Worm (Caenorhabditis elegans) whole organism, L4 larva: ENCODE data around the gene fmo-3.

Source experiments
- D1046.2 ChIP-seq: fragments of 200-800 bp; sonication (Bioruptor generic); IDR thresholded peaks from 2 replicates; pipeline ENCODE4 v1.3.6; 2022; ENCODE audit warnings: missing genetic modification characterization, missing compliant biosample characterization
- R02D3.7 ChIP-seq: fragments of 150-350 bp; sonication (generic microtip); optimal IDR thresholded peaks from 3 replicates; lab custom pipeline; 2014; ENCODE audit warnings: missing biosample characterization, missing genetic modification characterization
- Y5F2A.4 ChIP-seq: fragments of 200-800 bp; sonication (Bioruptor generic); optimal IDR thresholded peaks from 2 replicates; lab custom pipeline; 2018; ENCODE audit warnings: mild to moderate bottlenecking, missing genetic modification characterization, missing compliant biosample characterization
- ZK546.5 ChIP-seq, 2 experiments: sonication (generic microtip); optimal IDR thresholded peaks; 2 replicates each; lab custom pipeline; 2017; ENCODE audit warnings: missing biosample characterization in 2 of 2, missing genetic modification characterization in 2 of 2
- aha-1 ChIP-seq: fragments of 150-350 bp; peaks from one replicate; lab custom pipeline; 2014; ENCODE audit warnings: missing biosample characterization, missing genetic modification characterization
- ceh-28 ChIP-seq: fragments of 150-350 bp; optimal IDR thresholded peaks from 2 replicates; lab custom pipeline; 2014; ENCODE audit warnings: missing biosample characterization, missing genetic modification reagents, missing genetic modification characterization
- ceh-32 ChIP-seq: sonication (generic microtip); optimal IDR thresholded peaks from 2 replicates; lab custom pipeline; 2016; ENCODE audit warnings: mild to moderate bottlenecking, missing genetic modification characterization, missing compliant biosample characterization; ENCODE audit not compliant: poor library complexity
- ceh-44 ChIP-seq: fragments of 200-800 bp; sonication (Bioruptor generic); IDR thresholded peaks from 2 replicates; pipeline ENCODE4 v1.3.6; 2022; ENCODE audit warnings: missing genetic modification reagents, missing genetic modification characterization, missing compliant biosample characterization
- duxl-1 ChIP-seq: sonication (generic microtip); optimal IDR thresholded peaks from 2 replicates; lab custom pipeline; 2016; ENCODE audit warnings: mild to moderate bottlenecking, missing genetic modification characterization, moderate library complexity, missing compliant biosample characterization; ENCODE audit not compliant: poor library complexity
- dve-1 ChIP-seq: sonication (generic microtip); optimal IDR thresholded peaks from 2 replicates; lab custom pipeline; 2017; ENCODE audit warnings: antibody characterized with exemption, mild to moderate bottlenecking, missing genetic modification characterization, missing compliant biosample characterization; ENCODE audit not compliant: insufficient read depth
- egl-43 ChIP-seq: fragments of 200-800 bp; sonication (Bioruptor generic); IDR thresholded peaks from 2 replicates; pipeline ENCODE4 v1.3.6; 2022; ENCODE audit warnings: missing genetic modification reagents, missing genetic modification characterization, missing compliant biosample characterization
- fos-1 ChIP-seq: fragments of 150-350 bp; optimal IDR thresholded peaks from 2 replicates; lab custom pipeline; 2014; ENCODE audit warnings: missing biosample characterization, missing genetic modification characterization
- gei-8 ChIP-seq: fragments of 200-800 bp; sonication (Bioruptor generic); optimal IDR thresholded peaks from 2 replicates; lab custom pipeline; 2018; ENCODE audit warnings: mild to moderate bottlenecking, missing genetic modification characterization, missing compliant biosample characterization
- hlh-30 ChIP-seq: sonication (generic microtip); optimal IDR thresholded peaks from 2 replicates; lab custom pipeline; 2017; ENCODE audit warnings: antibody characterized with exemption, mild to moderate bottlenecking, missing genetic modification characterization, missing compliant biosample characterization; ENCODE audit not compliant: insufficient read depth
- lim-7 ChIP-seq: fragments of 200-800 bp; sonication (Bioruptor generic); IDR thresholded peaks from 2 replicates; pipeline ENCODE4 v1.3.6; 2022; ENCODE audit warnings: missing genetic modification characterization, missing compliant biosample characterization
- lin-13 ChIP-seq: fragments of 150-350 bp; optimal IDR thresholded peaks from 2 replicates; lab custom pipeline; 2014; ENCODE audit warnings: missing biosample characterization, missing genetic modification reagents, missing genetic modification characterization
- madf-9 ChIP-seq: fragments of 200-800 bp; sonication (Bioruptor generic); conservative IDR thresholded peaks from 2 replicates; pipeline ENCODE4 v1.3.6; 2022; ENCODE audit warnings: missing genetic modification reagents, missing genetic modification characterization, missing compliant biosample characterization
- mdl-1 ChIP-seq, 2 experiments: fragments of 150-350 bp in 1 of 2; sonication (generic microtip) in 1 of 2; optimal IDR thresholded peaks; 2 replicates each; lab custom pipeline; 2014 to 2017; ENCODE audit warnings: missing biosample characterization in 2 of 2, missing genetic modification characterization in 2 of 2
- mdt-29 ChIP-seq: fragments of 200-800 bp; sonication (Bioruptor generic); IDR thresholded peaks from 2 replicates; pipeline ENCODE4 v1.3.6; 2022; ENCODE audit warnings: missing genetic modification reagents, missing genetic modification characterization, missing compliant biosample characterization
- mep-1 ChIP-seq: fragments of 150-350 bp; sonication (generic microtip); optimal IDR thresholded peaks from 3 replicates; lab custom pipeline; 2014; ENCODE audit warnings: missing biosample characterization, missing genetic modification characterization
- mes-2 ChIP-seq: sonication (generic microtip); optimal IDR thresholded peaks from 2 replicates; lab custom pipeline; 2016; ENCODE audit warnings: missing genotype, mild to moderate bottlenecking, missing genetic modification characterization, missing compliant biosample characterization; ENCODE audit not compliant: poor library complexity, severe bottlenecking
- nhr-111 ChIP-seq: fragments of 200-800 bp; sonication (Bioruptor generic); optimal IDR thresholded peaks from 2 replicates; lab custom pipeline; 2018; ENCODE audit warnings: mild to moderate bottlenecking, missing genetic modification characterization, missing compliant biosample characterization
- nhr-41 ChIP-seq: fragments of 200-800 bp; sonication (Bioruptor generic); IDR thresholded peaks from 2 replicates; pipeline ENCODE4 v1.3.6; 2022; ENCODE audit warnings: missing genetic modification reagents, missing genetic modification characterization, missing compliant biosample characterization
- nhr-42 ChIP-seq: fragments of 200-800 bp; sonication (Bioruptor generic); IDR thresholded peaks from 2 replicates; pipeline ENCODE4 v1.3.6; 2022; ENCODE audit warnings: missing genetic modification characterization, missing compliant biosample characterization
- nhr-76 ChIP-seq: fragments of 150-350 bp; optimal IDR thresholded peaks from 2 replicates; lab custom pipeline; 2014; ENCODE audit warnings: missing biosample characterization, missing genetic modification characterization
- nhr-77 ChIP-seq: fragments of 150-350 bp; optimal IDR thresholded peaks from 2 replicates; lab custom pipeline; 2014; ENCODE audit warnings: missing biosample characterization, missing genetic modification characterization
- php-3 ChIP-seq: fragments of 200-800 bp; sonication (Bioruptor generic); IDR thresholded peaks from 2 replicates; pipeline ENCODE4 v1.3.6; 2022; ENCODE audit warnings: missing genetic modification reagents, missing genetic modification characterization, missing compliant biosample characterization
- saeg-2 ChIP-seq: fragments of 200-800 bp; sonication (Bioruptor generic); IDR thresholded peaks from 2 replicates; pipeline ENCODE4 v1.3.6; 2022; ENCODE audit warnings: missing genetic modification reagents, missing genetic modification characterization, missing compliant biosample characterization
- skn-1 ChIP-seq: fragments of 150-350 bp; optimal IDR thresholded peaks from 2 replicates; lab custom pipeline; 2014; ENCODE audit warnings: missing biosample characterization, missing genetic modification characterization
- snpc-1.2 ChIP-seq: fragments of 200-800 bp; sonication (Bioruptor generic); IDR thresholded peaks from 2 replicates; pipeline ENCODE4 v1.3.6; 2022; ENCODE audit warnings: missing genetic modification reagents, missing genetic modification characterization, missing compliant biosample characterization
- spr-1 ChIP-seq: sonication (generic microtip); optimal IDR thresholded peaks from 2 replicates; lab custom pipeline; 2016; ENCODE audit warnings: mild to moderate bottlenecking, missing genetic modification characterization, missing compliant biosample characterization
- spr-3 ChIP-seq: fragments of 200-800 bp; sonication (Bioruptor generic); optimal IDR thresholded peaks from 2 replicates; lab custom pipeline; 2018; ENCODE audit warnings: mild to moderate bottlenecking, missing genetic modification characterization, missing compliant biosample characterization
- tra-1 ChIP-seq: fragments of 200-800 bp; sonication (Bioruptor generic); IDR thresholded peaks from 2 replicates; pipeline ENCODE4 v1.3.6; 2022; ENCODE audit warnings: missing genetic modification reagents, missing genetic modification characterization, missing compliant biosample characterization
- unc-39 ChIP-seq: sonication (generic microtip); optimal IDR thresholded peaks from 2 replicates; lab custom pipeline; 2017; ENCODE audit warnings: missing biosample characterization, missing genetic modification characterization
- vab-7 ChIP-seq: fragments of 200-800 bp; sonication (Bioruptor generic); IDR thresholded peaks from 2 replicates; pipeline ENCODE4 v1.3.6; 2022; ENCODE audit warnings: missing genetic modification reagents, missing genetic modification characterization, missing compliant biosample characterization
- ztf-7 ChIP-seq: fragments of 150-350 bp; optimal IDR thresholded peaks from 2 replicates; lab custom pipeline; 2014; ENCODE audit warnings: missing biosample characterization, missing genetic modification characterization

Gene fmo-3

DNA sequence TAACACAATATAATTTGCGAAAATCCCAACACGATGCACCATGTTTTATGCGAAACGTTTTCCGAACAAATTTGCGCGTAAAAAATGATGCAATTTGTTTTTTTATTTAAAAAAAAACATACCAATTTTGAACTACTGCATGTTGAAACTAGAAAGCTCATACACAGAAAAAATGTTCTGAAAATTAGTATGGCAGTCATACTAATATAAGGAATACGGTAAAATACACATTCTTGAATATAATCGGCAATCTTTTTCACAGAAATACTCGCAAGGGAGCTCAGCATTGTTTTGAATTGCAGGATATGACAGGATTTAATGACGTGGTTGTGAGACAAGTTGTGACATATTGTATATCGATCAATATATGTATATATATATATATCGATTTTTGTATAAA lies 15.5 kb upstream of the fmo-3 start, which contains the start of gene Y39A1A.16:
Gene Y39A1A.16 (plus strand): TSS at position 301 of the 400 bp plus-strand sequence.
- TF ChIP-seq ceh-32 (tag; lab: Kevin White, UChicago) (no peak), mes-2 (tag; lab: Kevin White, UChicago) (no peak), hlh-30 (tag; lab: Kevin White, UChicago) (no peak), nhr-42 (GFP tag; lab: Robert Waterston, UW) (no peak), fos-1 (tag; lab: Kevin White, UChicago) (no peak), mdl-1 (tag; optimal IDR thresholded peaks at IDR 0.05; lab: Kevin White, UChicago) (no peak), R02D3.7 (tag; lab: Kevin White, UChicago) (no peak), nhr-111 (GFP tag; lab: Kevin White, UChicago) (no peak), php-3 (GFP tag; lab: Robert Waterston, UW) (no peak), dve-1 (tag; lab: Kevin White, UChicago) (no peak), spr-1 (tag; lab: Kevin White, UChicago) (no peak)

DNA sequence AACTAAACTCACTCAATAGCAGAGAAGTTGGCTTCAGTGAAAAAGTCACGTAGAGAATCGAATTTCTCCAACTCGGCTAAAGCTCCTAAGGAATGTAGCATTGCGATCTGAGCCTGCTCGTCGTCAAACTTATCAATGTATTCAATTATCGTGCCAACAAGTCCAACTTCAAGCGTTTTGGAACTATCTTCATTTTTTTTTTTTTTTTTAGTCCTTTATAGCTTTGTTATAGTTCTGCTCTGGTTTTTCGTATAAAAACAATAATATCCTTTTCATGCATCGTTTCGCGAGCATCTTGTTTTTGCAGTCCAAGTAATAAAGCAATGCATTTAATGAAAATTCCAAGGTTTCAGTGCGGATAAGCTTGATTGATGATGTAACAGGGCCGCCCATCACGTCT lies 5.4 kb upstream of the fmo-3 start, which contains the start of gene Y39A1A.31:
Gene Y39A1A.31 (minus strand): TSS at position 101 of the 400 bp plus-strand sequence.
- TF ChIP-seq gei-8: no peak
- TF ChIP-seq ceh-44: no peak
- peak; percentile 64 for TF ChIP-seq aha-1

DNA sequence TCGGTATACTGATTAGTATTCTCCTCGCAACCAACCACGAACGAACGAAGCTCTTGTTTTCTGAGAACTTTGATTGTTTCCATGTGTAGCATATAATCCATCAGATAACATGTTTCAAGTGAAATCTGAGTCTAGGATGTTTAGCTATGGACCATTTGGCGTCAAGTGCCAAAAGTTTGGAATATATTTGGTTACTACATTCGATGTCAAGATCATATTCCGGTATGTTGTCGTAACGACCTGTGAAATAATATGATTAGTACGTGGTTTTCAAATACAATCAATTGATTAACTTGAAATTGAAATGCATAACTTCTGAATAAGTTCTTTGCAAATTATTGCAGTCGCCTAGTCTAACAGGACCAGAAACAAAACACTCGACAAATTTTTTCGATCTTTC lies 3.5 kb upstream of the fmo-3 start, which contains the start of gene Y39A1A.17:
Gene Y39A1A.17 (minus strand): TSS at position 101 of the 400 bp plus-strand sequence.
- TF ChIP-seq saeg-2 (GFP tag; lab: Robert Waterston, UW) (no peak), tra-1 (GFP tag; lab: Robert Waterston, UW) (no peak), egl-43 (GFP tag; lab: Robert Waterston, UW) (no peak), ZK546.5 (tag; optimal IDR thresholded peaks at IDR 0.05; lab: Kevin White, UChicago) (no peak), unc-39 (tag; lab: Kevin White, UChicago) (no peak), nhr-77 (tag; lab: Kevin White, UChicago) (no peak), hlh-30 (tag; lab: Kevin White, UChicago) (no peak), R02D3.7 (tag; lab: Kevin White, UChicago) (no peak), mep-1 (no peak), Y5F2A.4 (GFP tag; lab: Kevin White, UChicago) (no peak)
- TF ChIP-seq, all 104 proteins: peak for 0

DNA sequence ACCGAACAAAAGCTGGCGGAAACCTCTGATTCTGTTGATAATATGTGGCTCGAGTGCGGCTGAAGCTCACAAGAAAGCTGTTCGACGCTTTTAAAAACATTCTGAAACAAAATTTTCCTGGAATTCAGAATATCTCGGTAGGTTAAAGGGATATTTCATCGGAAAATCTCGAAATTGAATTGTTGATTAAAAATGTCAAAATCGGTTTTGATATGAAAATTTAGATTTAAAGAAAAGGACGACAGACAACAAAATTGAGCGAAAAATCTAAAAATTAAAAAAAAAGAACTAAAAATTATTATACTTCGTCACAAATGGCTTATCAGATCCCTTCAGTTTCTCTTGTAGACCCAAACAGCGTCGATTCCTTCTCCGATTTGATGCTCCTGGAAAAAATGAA lies 6.0 kb downstream of the fmo-3 start, which contains the start of gene Y39A1A.20:
Gene Y39A1A.20 (minus strand): TSS at position 101 of the 400 bp plus-strand sequence.
- TF ChIP-seq aha-1: peak; percentile 83
- TF ChIP-seq lim-7 (GFP tag; lab: Robert Waterston, UW): no peak

ce11 chrIII:10702805-10703204 lies 8.3 kb downstream of the fmo-3 start:
- no peak for TF ChIP-seq skn-1 (tag; lab: Kevin White, UChicago)
- no peak for TF ChIP-seq D1046.2
- no peak for TF ChIP-seq ceh-28 (tag; lab: Kevin White, UChicago)
- TF ChIP-seq lin-13: no peak
- TF ChIP-seq R02D3.7 (tag; lab: Kevin White, UChicago): no peak
- no peak for TF ChIP-seq mdt-29
- TF ChIP-seq nhr-76: no peak
- TF ChIP-seq duxl-1 (tag; lab: Kevin White, UChicago): no peak
- TF ChIP-seq nhr-41 (GFP tag; lab: Robert Waterston, UW): no peak
- TF ChIP-seq madf-9 (GFP tag; lab: Robert Waterston, UW): no peak
- TF ChIP-seq spr-3 (GFP tag; lab: Kevin White, UChicago): no peak
- no peak for TF ChIP-seq snpc-1.2 (GFP tag; lab: Robert Waterston, UW)
- no peak for TF ChIP-seq ztf-7
- TF ChIP-seq mes-2 (tag; lab: Kevin White, UChicago): no peak
- TF ChIP-seq vab-7: no peak
- TF ChIP-seq gei-8: no peak
- no peak for TF ChIP-seq ceh-32 (tag; lab: Kevin White, UChicago)
- TF ChIP-seq, all 104 proteins: peak for 0
